ENCODE assay signal across 4 fruit fly cellular contexts in genomic region chr3L:7090764-7091163, dm6.
TF ChIP-seq lines count a peak whose summit lies in the region.

No protein-coding gene starts in this region.

- TF ChIP-seq CTCF in whole organism, embryonic (GFP tag; optimal IDR thresholded peaks at IDR 0.05; lab: Kevin White, UChicago) = no peak

TF ChIP-seq in whole organism, embryonic, 481 proteins besides CTCF, POLR2A, EP300 and RAD21 (continues in another document):
- peak; percentile 76 for TF ChIP-seq Ptx1 (GFP tag; IDR thresholded peaks at IDR 0.05; lab: Robert Waterston, UW)
- no peak for TF ChIP-seq CG42726 (GFP tag; IDR thresholded peaks at IDR 0.05; lab: Robert Waterston, UW; ENCODE audit: partially characterized antibody)
- no peak for TF ChIP-seq amos (GFP tag; IDR thresholded peaks at IDR 0.05; lab: Robert Waterston, UW; ENCODE audit: partially characterized antibody)
- no peak for TF ChIP-seq schlank (tag; optimal IDR thresholded peaks at IDR 0.05; lab: Kevin White, UChicago)
- peak; percentile 64 for TF ChIP-seq mam (GFP tag; optimal IDR thresholded peaks at IDR 0.05; lab: Kevin White, UChicago)
- TF ChIP-seq bigmax (GFP tag; optimal IDR thresholded peaks at IDR 0.05; lab: Kevin White, UChicago) = no peak
- TF ChIP-seq CG7963 (GFP tag; IDR thresholded peaks at IDR 0.05; lab: Robert Waterston, UW; ENCODE audit: partially characterized antibody) = no peak
- TF ChIP-seq CG9817 (tag; optimal IDR thresholded peaks at IDR 0.05; lab: Kevin White, UChicago) = peak; percentile 22
- peak; percentile 56 for TF ChIP-seq CG4730 (GFP tag; IDR thresholded peaks at IDR 0.05; lab: Robert Waterston, UW)
- peak; percentile 73; the same call in 1 of the 2 replicates for TF ChIP-seq Awh (GFP tag; IDR thresholded peaks at IDR 0.05; lab: Robert Waterston, UW)
- no peak for TF ChIP-seq MESR4 (GFP tag; optimal IDR thresholded peaks at IDR 0.05; lab: Kevin White, UChicago)
- peak; percentile 67 for TF ChIP-seq row (GFP tag; IDR thresholded peaks at IDR 0.05; lab: Robert Waterston, UW)
- peak; percentile 69; the same call in 1 of the 3 replicates for TF ChIP-seq Mrtf (GFP tag; IDR thresholded peaks at IDR 0.05; lab: Robert Waterston, UW)
- TF ChIP-seq ind (GFP tag; optimal IDR thresholded peaks at IDR 0.05; lab: Kevin White, UChicago) = peak; percentile 71
- TF ChIP-seq CG3847 (GFP tag; IDR thresholded peaks at IDR 0.05; lab: Robert Waterston, UW) = no peak
- peak; percentile 58 for TF ChIP-seq scrt (GFP tag; optimal IDR thresholded peaks at IDR 0.05; lab: Kevin White, UChicago)
- TF ChIP-seq CG14710 (tag; optimal IDR thresholded peaks at IDR 0.05; lab: Kevin White, UChicago) = peak; percentile 29
- TF ChIP-seq sens (GFP tag; lab: Kevin White, UChicago) = peak; percentile 94
- TF ChIP-seq ranshi (GFP tag; IDR thresholded peaks at IDR 0.05; lab: Robert Waterston, UW) = peak; percentile 58; the same call in 1 of the 2 replicates
- peak; percentile 13 for TF ChIP-seq tx (GFP tag; optimal IDR thresholded peaks at IDR 0.05; lab: Kevin White, UChicago)
- no peak for TF ChIP-seq CG34376 (GFP tag; optimal IDR thresholded peaks at IDR 0.05; lab: Kevin White, UChicago)
- TF ChIP-seq CG10366 (GFP tag; IDR thresholded peaks at IDR 0.05; lab: Robert Waterston, UW) = peak; percentile 58

TF ChIP-seq in whole organism, prepupa, 60 proteins besides CTCF, POLR2A, EP300 and RAD21 (continues in another document):
- TF ChIP-seq Hr38 (GFP tag; optimal IDR thresholded peaks at IDR 0.05; lab: Kevin White, UChicago) (no peak), Sox14 (GFP tag; optimal IDR thresholded peaks at IDR 0.05; lab: Kevin White, UChicago) (no peak), Eip93F (GFP tag; optimal IDR thresholded peaks at IDR 0.05; lab: Kevin White, UChicago) (no peak), Gug (GFP tag; IDR thresholded peaks at IDR 0.05; lab: Robert Waterston, UW) (no peak), vri (GFP tag; optimal IDR thresholded peaks at IDR 0.05; lab: Kevin White, UChicago) (no peak), CG9139 (GFP tag; optimal IDR thresholded peaks at IDR 0.05; lab: Kevin White, UChicago) (no peak), CG7368 (GFP tag; optimal IDR thresholded peaks at IDR 0.05; lab: Kevin White, UChicago) (peak; percentile 64), CG4318 (GFP tag; optimal IDR thresholded peaks at IDR 0.05; lab: Kevin White, UChicago) (no peak), CG6276 (GFP tag; optimal IDR thresholded peaks at IDR 0.05; lab: Kevin White, UChicago) (no peak), acj6 (GFP tag; optimal IDR thresholded peaks at IDR 0.05; lab: Kevin White, UChicago) (peak; percentile 43), CG11294 (GFP tag; IDR thresholded peaks at IDR 0.05; lab: Robert Waterston, UW) (no peak), fd59A (GFP tag; optimal IDR thresholded peaks at IDR 0.05; lab: Kevin White, UChicago) (no peak), cyc (GFP tag; optimal IDR thresholded peaks at IDR 0.05; lab: Kevin White, UChicago) (peak; percentile 17), Ets96B (tag; optimal IDR thresholded peaks at IDR 0.05; lab: Kevin White, UChicago) (peak; percentile 39), esn (GFP tag; optimal IDR thresholded peaks at IDR 0.05; lab: Kevin White, UChicago) (no peak), net (GFP tag; optimal IDR thresholded peaks at IDR 0.05; lab: Kevin White, UChicago) (peak; percentile 13), CG3032 (tag; optimal IDR thresholded peaks at IDR 0.05; lab: Kevin White, UChicago) (peak; percentile 43), OdsH (GFP tag; optimal IDR thresholded peaks at IDR 0.05; lab: Kevin White, UChicago) (peak; percentile 18), fd85E (GFP tag; optimal IDR thresholded peaks at IDR 0.05; lab: Kevin White, UChicago) (no peak), CG11902 (GFP tag; optimal IDR thresholded peaks at IDR 0.05; lab: Kevin White, UChicago) (peak; percentile 14), Hr39 (GFP tag; optimal IDR thresholded peaks at IDR 0.05; lab: Kevin White, UChicago) (no peak), eg (GFP tag; IDR thresholded peaks at IDR 0.05; lab: Robert Waterston, UW) (peak; percentile 56; the same call in 1 of the 3 replicates), lz (GFP tag; optimal IDR thresholded peaks at IDR 0.05; lab: Kevin White, UChicago) (no peak), Eip78C (GFP tag; lab: Kevin White, UChicago) (peak; percentile 79), Ets21C (GFP tag; optimal IDR thresholded peaks at IDR 0.05; lab: Kevin White, UChicago) (no peak)

TF ChIP-seq in whole organism, pupa, 21 proteins besides CTCF, POLR2A, EP300 and RAD21:
- TF ChIP-seq CG32121 (GFP tag; IDR thresholded peaks at IDR 0.05; lab: Robert Waterston, UW) = no peak
- peak; percentile 26; the same call in 1 of the 3 replicates for TF ChIP-seq CG4496 (GFP tag; IDR thresholded peaks at IDR 0.05; lab: Robert Waterston, UW)
- peak; percentile 55 for TF ChIP-seq CG8159 (tag; optimal IDR thresholded peaks at IDR 0.05; lab: Kevin White, UChicago)
- TF ChIP-seq D1 (tag; optimal IDR thresholded peaks at IDR 0.05; lab: Kevin White, UChicago) = peak; percentile 28
- peak; percentile 44 for TF ChIP-seq CG9948 (tag; optimal IDR thresholded peaks at IDR 0.05; lab: Kevin White, UChicago)
- TF ChIP-seq CG14655 (GFP tag; optimal IDR thresholded peaks at IDR 0.05; lab: Kevin White, UChicago) = peak; percentile 10
- no peak for TF ChIP-seq CG13204 (GFP tag; optimal IDR thresholded peaks at IDR 0.05; lab: Kevin White, UChicago)
- TF ChIP-seq Pif1B (GFP tag; optimal IDR thresholded peaks at IDR 0.05; lab: Kevin White, UChicago) = no peak
- peak; percentile 7 for TF ChIP-seq CG15710 (tag; optimal IDR thresholded peaks at IDR 0.05; lab: Kevin White, UChicago)
- peak; percentile 47 for TF ChIP-seq CG17806 (tag; optimal IDR thresholded peaks at IDR 0.05; lab: Kevin White, UChicago)
- no peak for TF ChIP-seq CG12605 (GFP tag; IDR thresholded peaks at IDR 0.05; lab: Robert Waterston, UW)
- TF ChIP-seq CG10348 (GFP tag; IDR thresholded peaks at IDR 0.05; lab: Robert Waterston, UW) = no peak
- no peak for TF ChIP-seq fd96Ca (GFP tag; IDR thresholded peaks at IDR 0.05; lab: Robert Waterston, UW)
- TF ChIP-seq CG8301 (tag; optimal IDR thresholded peaks at IDR 0.05; lab: Kevin White, UChicago) = peak; percentile 11
- TF ChIP-seq CG34367 (tag; optimal IDR thresholded peaks at IDR 0.05; lab: Kevin White, UChicago) = peak; percentile 1
- TF ChIP-seq Pif1A (GFP tag; optimal IDR thresholded peaks at IDR 0.05; lab: Kevin White, UChicago) = peak; percentile 45
- TF ChIP-seq EcR (GFP tag; optimal IDR thresholded peaks at IDR 0.05; lab: Kevin White, UChicago) = no peak
- TF ChIP-seq Ets98B (GFP tag; IDR thresholded peaks at IDR 0.05; lab: Robert Waterston, UW) = no peak
- no peak for TF ChIP-seq gl (tag; optimal IDR thresholded peaks at IDR 0.05; lab: Kevin White, UChicago)
- peak; percentile 5 for TF ChIP-seq Snoo (tag; optimal IDR thresholded peaks at IDR 0.05; lab: Kevin White, UChicago)
- no peak for TF ChIP-seq rn (GFP tag; IDR thresholded peaks at IDR 0.05; lab: Robert Waterston, UW)

TF ChIP-seq in whole organism, wandering third instar larva, 38 proteins besides CTCF, POLR2A, EP300 and RAD21:
- peak; percentile 5 for TF ChIP-seq HLH106 (tag; optimal IDR thresholded peaks at IDR 0.05; lab: Kevin White, UChicago)
- TF ChIP-seq h (GFP tag; optimal IDR thresholded peaks at IDR 0.05; lab: Kevin White, UChicago) = peak; percentile 36
- no peak for TF ChIP-seq Vsx2 (GFP tag; optimal IDR thresholded peaks at IDR 0.05; lab: Kevin White, UChicago; ENCODE audit: partially characterized antibody)
- TF ChIP-seq fru (GFP tag; optimal IDR thresholded peaks at IDR 0.05; lab: Kevin White, UChicago) = peak; percentile 2
- TF ChIP-seq foxo (GFP tag; optimal IDR thresholded peaks at IDR 0.05; lab: Kevin White, UChicago) = no peak
TF ChIP-seq in whole organism, wandering third instar larva: peak in this region for 3.

Comparison
In these comparisons a context has a peak if more than half of its experiments do, and no peak if none do; other contexts are left out.
1. Of the 7 proteins assayed by ChIP-seq in both whole organism, embryonic and whole organism, prepupa: peak only in whole organism, embryonic: Blimp-1, CG6854, Gug and Sox102F; only in whole organism, prepupa: none; in both: none; in neither: 3.